Worm (Caenorhabditis elegans) whole organism, L1 larva: ENCODE measurements around the gene T24C4.5.

Experiments used
- C04F5.9 ChIP-seq: sonication (generic microtip); optimal IDR thresholded peaks from 2 replicates; lab custom pipeline; 2016; ENCODE audit warnings: missing genetic modification characterization, missing compliant biosample characterization
- C16A3.4 ChIP-seq: fragments of 150-350 bp; optimal IDR thresholded peaks from 2 replicates; lab custom pipeline; 2014; ENCODE audit warnings: missing biosample characterization, missing genetic modification characterization
- C34B4.2 ChIP-seq: sonication (generic microtip); optimal IDR thresholded peaks from 2 replicates; lab custom pipeline; 2017; ENCODE audit warnings: mild to moderate bottlenecking, missing genetic modification characterization, missing compliant biosample characterization
- Y116A8C.19 ChIP-seq: sonication (generic microtip); optimal IDR thresholded peaks from 2 replicates; lab custom pipeline; 2016; ENCODE audit warnings: missing compliant biosample characterization, missing genetic modification characterization, borderline replicate concordance
- aha-1 ChIP-seq: fragments of 150-350 bp; optimal IDR thresholded peaks from 2 replicates; lab custom pipeline; 2014; ENCODE audit warnings: missing biosample characterization, missing genetic modification characterization
- alr-1 ChIP-seq: fragments of 200-800 bp; sonication (Bioruptor generic); optimal IDR thresholded peaks from 2 replicates; lab custom pipeline; 2018; ENCODE audit warnings: borderline replicate concordance, mild to moderate bottlenecking, missing genetic modification characterization, missing compliant biosample characterization
- ceh-63 ChIP-seq: fragments of 200-800 bp; sonication (Bioruptor generic); optimal IDR thresholded peaks from 2 replicates; lab custom pipeline; 2018; ENCODE audit warnings: mild to moderate bottlenecking, missing genetic modification characterization, missing compliant biosample characterization
- ces-1 ChIP-seq: fragments of 150-350 bp; optimal IDR thresholded peaks from 2 replicates; lab custom pipeline; 2014; ENCODE audit warnings: missing biosample characterization, missing genetic modification reagents, missing genetic modification characterization
- dpl-1 ChIP-seq, 3 experiments: fragments of 150-350 bp in 2 of 3; sonication (generic microtip) in 1 of 3; optimal IDR thresholded peaks; 2 replicates each; lab custom pipeline; 2014 to 2017; ENCODE audit warnings: missing biosample characterization in 3 of 3, missing genetic modification characterization in 3 of 3, missing genetic modification reagents in 3 of 3
- egl-13 ChIP-seq: sonication (generic microtip); optimal IDR thresholded peaks from 2 replicates; lab custom pipeline; 2016; ENCODE audit warnings: missing genotype, missing genetic modification reagents, missing genetic modification characterization, missing compliant biosample characterization
- ets-5 ChIP-seq: fragments of 200-800 bp; sonication (Bioruptor generic); IDR thresholded peaks from 2 replicates; pipeline ENCODE4 v1.3.6; 2022; ENCODE audit warnings: missing genetic modification characterization, missing compliant biosample characterization
- fos-1 ChIP-seq: fragments of 150-350 bp; optimal IDR thresholded peaks from 2 replicates; lab custom pipeline; 2014; ENCODE audit warnings: missing biosample characterization, missing genetic modification characterization
- hlh-4 ChIP-seq: sonication (generic microtip); optimal IDR thresholded peaks from 2 replicates; lab custom pipeline; 2016; ENCODE audit warnings: mild to moderate bottlenecking, missing genetic modification characterization, missing compliant biosample characterization
- lin-13 ChIP-seq: fragments of 150-350 bp; optimal IDR thresholded peaks from 2 replicates; lab custom pipeline; 2014; ENCODE audit warnings: missing biosample characterization, missing genetic modification reagents, missing genetic modification characterization
- lin-35 ChIP-seq, 2 experiments: fragments of 150-350 bp; optimal IDR thresholded peaks; 2 replicates each; lab custom pipeline; 2014; ENCODE audit warnings: missing biosample characterization in 2 of 2, missing genetic modification characterization in 2 of 2, missing genetic modification reagents in 2 of 2
- lir-3 ChIP-seq: sonication (generic microtip); optimal IDR thresholded peaks from 2 replicates; lab custom pipeline; 2016; ENCODE audit warnings: mild to moderate bottlenecking, missing genetic modification characterization, moderate library complexity, missing compliant biosample characterization; ENCODE audit not compliant: poor library complexity
- lsy-2 ChIP-seq, 2 experiments: fragments of 150-350 bp; optimal IDR thresholded peaks; 2 replicates each; lab custom pipeline; 2014; ENCODE audit warnings: missing biosample characterization in 2 of 2, missing genetic modification characterization in 2 of 2
- mdl-1 ChIP-seq, 2 experiments: fragments of 150-350 bp; optimal IDR thresholded peaks; 2 replicates each; lab custom pipeline; 2014 to 2017; ENCODE audit warnings: missing biosample characterization in 2 of 2, missing genetic modification characterization in 2 of 2, inconsistent platforms in 1 of 2
- mef-2 ChIP-seq: fragments of 150-350 bp; optimal IDR thresholded peaks from 2 replicates; lab custom pipeline; 2014; ENCODE audit warnings: missing biosample characterization, missing genetic modification characterization
- nhr-11 ChIP-seq: fragments of 150-350 bp; optimal IDR thresholded peaks from 2 replicates; lab custom pipeline; 2014; ENCODE audit warnings: missing biosample characterization, missing genetic modification characterization
- nhr-12 ChIP-seq: sonication (generic microtip); optimal IDR thresholded peaks from 2 replicates; lab custom pipeline; 2017; ENCODE audit warnings: missing biosample characterization, missing genetic modification characterization
- nhr-237 ChIP-seq: fragments of 150-350 bp; optimal IDR thresholded peaks from 2 replicates; lab custom pipeline; 2014; ENCODE audit warnings: missing biosample characterization, missing genetic modification characterization
- nhr-84 ChIP-seq: sonication (generic microtip); optimal IDR thresholded peaks from 2 replicates; lab custom pipeline; 2017; ENCODE audit warnings: missing biosample characterization, missing genetic modification characterization
- nhr-85 ChIP-seq: sonication (generic microtip); peaks from one replicate; lab custom pipeline; 2016; ENCODE audit warnings: missing genetic modification characterization, inconsistent platforms, missing compliant biosample characterization
- nhr-90 ChIP-seq: sonication (generic microtip); optimal IDR thresholded peaks from 2 replicates; lab custom pipeline; 2016; ENCODE audit warnings: mild to moderate bottlenecking, missing genetic modification characterization, missing compliant biosample characterization; ENCODE audit not compliant: poor library complexity
- pag-3 ChIP-seq: sonication (generic microtip); optimal IDR thresholded peaks from 2 replicates; lab custom pipeline; 2017; ENCODE audit warnings: missing genetic modification characterization, mild to moderate bottlenecking, missing compliant biosample characterization, antibody characterized with exemption, borderline replicate concordance; ENCODE audit not compliant: insufficient read depth
- pax-3 ChIP-seq: fragments of 200-800 bp; sonication (Bioruptor generic); optimal IDR thresholded peaks from 2 replicates; lab custom pipeline; 2018; ENCODE audit warnings: mild to moderate bottlenecking, missing genetic modification characterization, moderate library complexity, missing compliant biosample characterization
- snpc-4 ChIP-seq: fragments of 150-350 bp; optimal IDR thresholded peaks from 2 replicates; lab custom pipeline; 2014; ENCODE audit warnings: missing biosample characterization, missing genetic modification characterization
- sox-4 ChIP-seq: sonication (generic microtip); optimal IDR thresholded peaks from 2 replicates; lab custom pipeline; 2016; ENCODE audit warnings: missing genetic modification characterization, missing compliant biosample characterization
- sptf-1 ChIP-seq: fragments of 150-350 bp; optimal IDR thresholded peaks from 2 replicates; lab custom pipeline; 2014; ENCODE audit warnings: missing biosample characterization, missing genetic modification characterization
- swsn-7 ChIP-seq: sonication (generic microtip); optimal IDR thresholded peaks from 2 replicates; lab custom pipeline; 2016; ENCODE audit warnings: missing genetic modification characterization, missing compliant biosample characterization
- tbx-2 ChIP-seq: sonication (generic microtip); optimal IDR thresholded peaks from 2 replicates; lab custom pipeline; 2016; ENCODE audit warnings: missing genetic modification characterization, missing compliant biosample characterization
- unc-86 ChIP-seq: sonication (generic microtip); optimal IDR thresholded peaks from 2 replicates; lab custom pipeline; 2016; ENCODE audit warnings: missing genetic modification characterization, missing compliant biosample characterization
- unc-98 ChIP-seq: fragments of 200-800 bp; sonication (Bioruptor generic); IDR thresholded peaks from 2 replicates; pipeline ENCODE4 v1.3.6; 2022; ENCODE audit warnings: missing genetic modification characterization, missing compliant biosample characterization
- vab-15 ChIP-seq: sonication (generic microtip); optimal IDR thresholded peaks from 2 replicates; lab custom pipeline; 2017; ENCODE audit warnings: missing genotype, mild to moderate bottlenecking, missing genetic modification characterization, missing compliant biosample characterization
- xbp-1 ChIP-seq: sonication (generic microtip); optimal IDR thresholded peaks from 2 replicates; lab custom pipeline; 2016; ENCODE audit warnings: missing genetic modification characterization, missing compliant biosample characterization
- zag-1 ChIP-seq: fragments of 150-350 bp; optimal IDR thresholded peaks from 2 replicates; lab custom pipeline; 2014; ENCODE audit warnings: missing biosample characterization, missing genetic modification characterization
- zip-4 ChIP-seq: fragments of 200-800 bp; sonication (Bioruptor generic); optimal IDR thresholded peaks from 2 replicates; lab custom pipeline; 2018; ENCODE audit warnings: mild to moderate bottlenecking, missing genetic modification characterization, moderate library complexity, missing compliant biosample characterization

T24C4.5 gene

ce11 chrIII:861819-862356 lies 17.6 kb downstream of the T24C4.5 start, which contains the start of gene arx-4 (continued):
- TF ChIP-seq pax-3, result no peak
- TF ChIP-seq aha-1, result no peak
- TF ChIP-seq nhr-84, result no peak
- TF ChIP-seq mdl-1 (tag; optimal IDR thresholded peaks at IDR 0.05; lab: Kevin White, UChicago), result no peak
- no peak for TF ChIP-seq C34B4.2
- no peak for TF ChIP-seq C16A3.4 (tag; lab: Kevin White, UChicago)
- TF ChIP-seq vab-15 (tag; lab: Kevin White, UChicago), result no peak
- no peak for TF ChIP-seq Y116A8C.19 (tag; lab: Kevin White, UChicago)
- TF ChIP-seq ets-5 (GFP tag; lab: Robert Waterston, UW), result no peak
- TF ChIP-seq unc-98 (GFP tag; lab: Robert Waterston, UW), result no peak
- no peak for TF ChIP-seq pag-3 (tag; lab: Kevin White, UChicago)
- TF ChIP-seq hlh-4, result no peak
- no peak for TF ChIP-seq ces-1 (GFP tag; lab: Kevin White, UChicago)
- TF ChIP-seq nhr-90 (tag; lab: Kevin White, UChicago), result no peak
- no peak for TF ChIP-seq nhr-12 (tag; lab: Kevin White, UChicago)
- TF ChIP-seq dpl-1 (GFP tag; optimal IDR thresholded peaks at IDR 0.05; lab: Kevin White, UChicago), result peak in 1 of 3 experiments; percentile 26
- TF ChIP-seq fos-1 (tag; lab: Kevin White, UChicago), result peak; percentile 10
- TF ChIP-seq C04F5.9 (tag; lab: Kevin White, UChicago), result no peak
- no peak for TF ChIP-seq unc-86 (tag; lab: Kevin White, UChicago)
- no peak for TF ChIP-seq nhr-237 (tag; lab: Kevin White, UChicago)
- TF ChIP-seq snpc-4 (tag; lab: Kevin White, UChicago), result no peak
- TF ChIP-seq zag-1, result no peak

- no peak for TF ChIP-seq C34B4.2
- TF ChIP-seq, all 84 proteins: peak for 0
Measured at ce11 chrIII:859898-860297, 19.6 kb downstream of the T24C4.5 start, which contains the start of gene exos-4.2. exos-4.2 (plus strand) TSS chrIII:860198.

ce11 chrIII:856908-857307 lies 22.6 kb downstream of the T24C4.5 start:
- no peak for TF ChIP-seq sptf-1 (tag; lab: Kevin White, UChicago)
- TF ChIP-seq, all 84 proteins: peak for 0

- no peak for TF ChIP-seq tbx-2 (tag; lab: Kevin White, UChicago)
- TF ChIP-seq zip-4 (GFP tag; lab: Kevin White, UChicago), result no peak
- no peak for TF ChIP-seq mef-2 (tag; lab: Kevin White, UChicago)
- no peak for TF ChIP-seq nhr-11 (tag; lab: Kevin White, UChicago)
- TF ChIP-seq egl-13 (tag; lab: Kevin White, UChicago), result no peak
- no peak for TF ChIP-seq xbp-1
- no peak for TF ChIP-seq nhr-12 (tag; lab: Kevin White, UChicago)
- TF ChIP-seq pax-3, result no peak
- no peak for TF ChIP-seq sox-4 (tag; lab: Kevin White, UChicago)
- no peak for TF ChIP-seq lin-35 (GFP tag; optimal IDR thresholded peaks at IDR 0.05; lab: Kevin White, UChicago)
- no peak for TF ChIP-seq nhr-85
- TF ChIP-seq lsy-2 (tag; optimal IDR thresholded peaks at IDR 0.05; lab: Kevin White, UChicago), result no peak
- TF ChIP-seq ceh-63, result no peak
- TF ChIP-seq C34B4.2, result no peak
- no peak for TF ChIP-seq lir-3 (tag; lab: Kevin White, UChicago)
- TF ChIP-seq swsn-7, result no peak
- TF ChIP-seq lin-13 (GFP tag; lab: Kevin White, UChicago), result no peak
- no peak for TF ChIP-seq sptf-1 (tag; lab: Kevin White, UChicago)
- no peak for TF ChIP-seq alr-1 (tag; lab: Kevin White, UChicago)
Measured at ce11 chrIII:856260-856659, 23.3 kb downstream of the T24C4.5 start, which contains the start of gene K02F3.12. K02F3.12 (plus strand) TSS chrIII:856560.
